Fruit fly (Drosophila melanogaster) whole organism, adult: ENCODE measurements around the gene CecA1.

ENCODE experiments used
- CG11617 ChIP-seq: fragments of 200-800 bp; sonication (Bioruptor generic); optimal IDR thresholded peaks from 2 replicates; lab custom pipeline; 2017; ENCODE audit warnings: mild to moderate bottlenecking, missing biosample characterization, missing genetic modification reagents, missing genetic modification characterization
- CG12768 ChIP-seq: fragments of 200-800 bp; sonication (Bioruptor generic); optimal IDR thresholded peaks from 2 replicates; lab custom pipeline; 2017; ENCODE audit warnings: missing biosample characterization, missing genetic modification characterization, mild to moderate bottlenecking, moderate library complexity, missing genetic modification reagents
- CG14711 ChIP-seq: fragments of 200-800 bp; sonication (Bioruptor generic); optimal IDR thresholded peaks from 2 replicates; lab custom pipeline; 2018; ENCODE audit warnings: missing biosample characterization, mild to moderate bottlenecking, missing genetic modification characterization, moderate library complexity
- CG1620 ChIP-seq: fragments of 200-800 bp; sonication (Bioruptor generic); optimal IDR thresholded peaks from 2 replicates; lab custom pipeline; 2016; ENCODE audit warnings: missing biosample characterization, missing genetic modification characterization
- CG33017 ChIP-seq: fragments of 200-800 bp; sonication (Bioruptor generic); optimal IDR thresholded peaks from 2 replicates; lab custom pipeline; 2018; ENCODE audit warnings: missing biosample characterization, mild to moderate bottlenecking, missing genetic modification characterization, moderate library complexity
- CG5204 ChIP-seq: fragments of 200-800 bp; sonication (Bioruptor generic); optimal IDR thresholded peaks from 2 replicates; lab custom pipeline; 2016; ENCODE audit warnings: missing biosample characterization, missing genetic modification characterization
- CG7045 ChIP-seq: fragments of 200-800 bp; sonication (Bioruptor generic); optimal IDR thresholded peaks from 2 replicates; lab custom pipeline; 2017; ENCODE audit warnings: missing biosample characterization, mild to moderate bottlenecking, missing genetic modification characterization
- CG7101 ChIP-seq: fragments of 200-800 bp; sonication (Bioruptor generic); optimal IDR thresholded peaks from 2 replicates; lab custom pipeline; 2018; ENCODE audit warnings: missing biosample characterization, mild to moderate bottlenecking, missing genetic modification characterization, moderate library complexity
- Clk ChIP-seq: fragments of 200-800 bp; sonication (Bioruptor generic); optimal IDR thresholded peaks from 2 replicates; lab custom pipeline; 2017; ENCODE audit warnings: missing biosample characterization, missing genetic modification characterization
- Crg-1 ChIP-seq: fragments of 200-800 bp; sonication (Bioruptor generic); optimal IDR thresholded peaks from 2 replicates; lab custom pipeline; 2016; ENCODE audit warnings: missing biosample characterization, missing genetic modification characterization
- Hr96 ChIP-seq: fragments of 200-800 bp; sonication (Bioruptor generic); optimal IDR thresholded peaks from 2 replicates; lab custom pipeline; 2016; ENCODE audit warnings: missing biosample characterization, missing genetic modification characterization
- Mnt ChIP-seq: fragments of 200-800 bp; sonication (Bioruptor generic); optimal IDR thresholded peaks from 2 replicates; lab custom pipeline; 2016; ENCODE audit warnings: missing biosample characterization, mild to moderate bottlenecking, missing genetic modification characterization
- bab1 ChIP-seq: fragments of 200-800 bp; sonication (Bioruptor generic); optimal IDR thresholded peaks from 3 replicates; lab custom pipeline; 2019; ENCODE audit warnings: missing biosample characterization, mild to moderate bottlenecking, missing genetic modification characterization, moderate library complexity
- cic ChIP-seq: fragments of 200-800 bp; sonication (Bioruptor generic); optimal IDR thresholded peaks from 2 replicates; lab custom pipeline; 2017; ENCODE audit warnings: missing biosample characterization, mild to moderate bottlenecking, missing genetic modification characterization, moderate library complexity
- cnc ChIP-seq, 2 experiments: fragments of >200 bp; optimal IDR thresholded peaks; 2 replicates each; lab custom pipeline; 2017
- kay ChIP-seq: fragments of 200-800 bp; sonication (Bioruptor generic); peaks from one replicate; lab custom pipeline; 2016; ENCODE audit warnings: missing biosample characterization, missing genetic modification characterization, borderline replicate concordance
- ovo ChIP-seq: fragments of 200-800 bp; sonication (Bioruptor generic); optimal IDR thresholded peaks from 2 replicates; lab custom pipeline; 2016; ENCODE audit warnings: missing biosample characterization, missing genetic modification characterization
- pad ChIP-seq: fragments of 200-800 bp; sonication (Bioruptor generic); optimal IDR thresholded peaks from 3 replicates; lab custom pipeline; 2017; ENCODE audit warnings: missing biosample characterization, missing genetic modification characterization, mild to moderate bottlenecking, moderate library complexity, missing genetic modification reagents
- tj ChIP-seq: fragments of 200-800 bp; sonication (Bioruptor generic); optimal IDR thresholded peaks from 3 replicates; lab custom pipeline; 2017; ENCODE audit warnings: missing biosample characterization, mild to moderate bottlenecking, missing genetic modification characterization, moderate library complexity
- toe ChIP-seq: fragments of 200-800 bp; sonication (Bioruptor generic); optimal IDR thresholded peaks from 2 replicates; lab custom pipeline; 2016; ENCODE audit warnings: missing biosample characterization, missing genetic modification characterization

Gene CecA1

dm6 chr3R:30252882-30253281, 42.2 kb downstream of the CecA1 start, which contains the start of gene CG18404:
TSS of gene CG18404 (plus strand) at chr3R:30253182.
- no peak for TF ChIP-seq kay
- TF ChIP-seq bab1 (GFP tag; lab: Kevin White, UChicago), result no peak
- TF ChIP-seq Mnt (GFP tag; lab: Kevin White, UChicago), result no peak
- no peak for TF ChIP-seq cnc (optimal IDR thresholded peaks at IDR 0.05; lab: Kevin White, UChicago)
- no peak for TF ChIP-seq CG14711 (tag; lab: Kevin White, UChicago)
- no peak for TF ChIP-seq Clk (GFP tag; lab: Kevin White, UChicago)
- TF ChIP-seq CG5204, result no peak
- no peak for TF ChIP-seq CG33017 (tag; lab: Kevin White, UChicago)
- no peak for TF ChIP-seq Crg-1 (GFP tag; lab: Kevin White, UChicago)
- TF ChIP-seq pad, result no peak
- TF ChIP-seq CG12768 (GFP tag; lab: Kevin White, UChicago), result no peak
- no peak for TF ChIP-seq CG7045 (GFP tag; lab: Kevin White, UChicago)
- TF ChIP-seq CG1620 (GFP tag; lab: Kevin White, UChicago), result no peak
- no peak for TF ChIP-seq tj (GFP tag; lab: Kevin White, UChicago)
- no peak for TF ChIP-seq ovo (GFP tag; lab: Kevin White, UChicago)
- TF ChIP-seq Hr96 (GFP tag; lab: Kevin White, UChicago), result no peak
- no peak for TF ChIP-seq cic
- TF ChIP-seq CG11617, result no peak
- no peak for TF ChIP-seq toe (GFP tag; lab: Kevin White, UChicago)
- TF ChIP-seq CG7101 (tag; lab: Kevin White, UChicago), result no peak

- TF ChIP-seq CG33017 (tag; lab: Kevin White, UChicago) (no peak), CG11617 (no peak), pad (no peak), CG5204 (no peak), cnc (optimal IDR thresholded peaks at IDR 0.05; lab: Kevin White, UChicago) (no peak), kay (no peak), bab1 (GFP tag; lab: Kevin White, UChicago) (no peak), CG7045 (GFP tag; lab: Kevin White, UChicago) (no peak), CG7101 (tag; lab: Kevin White, UChicago) (no peak), tj (GFP tag; lab: Kevin White, UChicago) (no peak), cic (no peak), ovo (GFP tag; lab: Kevin White, UChicago) (no peak)
Measured at dm6 chr3R:30255255-30256121, 44.8 kb downstream of the CecA1 start.

- no peak for TF ChIP-seq CG12768 (GFP tag; lab: Kevin White, UChicago)
- no peak for TF ChIP-seq Crg-1 (GFP tag; lab: Kevin White, UChicago)
- TF ChIP-seq tj (GFP tag; lab: Kevin White, UChicago), result no peak
- TF ChIP-seq CG11617, result no peak
Measured at dm6 chr3R:30256233-30256632, 45.6 kb downstream of the CecA1 start.

dm6 chr3R:30257588-30257987, 46.9 kb downstream of the CecA1 start:
- no peak for TF ChIP-seq Mnt (GFP tag; lab: Kevin White, UChicago)
- TF ChIP-seq CG5204, result no peak
- no peak for TF ChIP-seq CG33017 (tag; lab: Kevin White, UChicago)
- no peak for TF ChIP-seq toe (GFP tag; lab: Kevin White, UChicago)
- no peak for TF ChIP-seq CG11617
- TF ChIP-seq bab1 (GFP tag; lab: Kevin White, UChicago), result no peak
- no peak for TF ChIP-seq pad
- TF ChIP-seq CG1620 (GFP tag; lab: Kevin White, UChicago), result no peak
- no peak for TF ChIP-seq CG7101 (tag; lab: Kevin White, UChicago)
- TF ChIP-seq CG14711 (tag; lab: Kevin White, UChicago), result no peak
- TF ChIP-seq kay, result no peak
- TF ChIP-seq ovo (GFP tag; lab: Kevin White, UChicago), result no peak
- TF ChIP-seq cic, result no peak
- no peak for TF ChIP-seq Clk (GFP tag; lab: Kevin White, UChicago)
- TF ChIP-seq CG7045 (GFP tag; lab: Kevin White, UChicago), result no peak
- TF ChIP-seq CG12768 (GFP tag; lab: Kevin White, UChicago), result no peak

- TF ChIP-seq CG12768 (GFP tag; lab: Kevin White, UChicago) (no peak), CG14711 (tag; lab: Kevin White, UChicago) (no peak), Mnt (GFP tag; lab: Kevin White, UChicago) (no peak), Hr96 (GFP tag; lab: Kevin White, UChicago) (no peak), ovo (GFP tag; lab: Kevin White, UChicago) (no peak), bab1 (GFP tag; lab: Kevin White, UChicago) (no peak), CG11617 (no peak), CG7045 (GFP tag; lab: Kevin White, UChicago) (no peak), Clk (GFP tag; lab: Kevin White, UChicago) (no peak), CG5204 (no peak), cic (no peak), cnc (optimal IDR thresholded peaks at IDR 0.05; lab: Kevin White, UChicago) (no peak), CG33017 (tag; lab: Kevin White, UChicago) (no peak), CG7101 (tag; lab: Kevin White, UChicago) (no peak), tj (GFP tag; lab: Kevin White, UChicago) (no peak), CG1620 (GFP tag; lab: Kevin White, UChicago) (no peak), Crg-1 (GFP tag; lab: Kevin White, UChicago) (no peak), kay (no peak)
Measured at dm6 chr3R:30258298-30258990, 47.8 kb downstream of the CecA1 start.
